Worm (Caenorhabditis elegans): ENCODE results near the gene F58H1.8.

DNA sequence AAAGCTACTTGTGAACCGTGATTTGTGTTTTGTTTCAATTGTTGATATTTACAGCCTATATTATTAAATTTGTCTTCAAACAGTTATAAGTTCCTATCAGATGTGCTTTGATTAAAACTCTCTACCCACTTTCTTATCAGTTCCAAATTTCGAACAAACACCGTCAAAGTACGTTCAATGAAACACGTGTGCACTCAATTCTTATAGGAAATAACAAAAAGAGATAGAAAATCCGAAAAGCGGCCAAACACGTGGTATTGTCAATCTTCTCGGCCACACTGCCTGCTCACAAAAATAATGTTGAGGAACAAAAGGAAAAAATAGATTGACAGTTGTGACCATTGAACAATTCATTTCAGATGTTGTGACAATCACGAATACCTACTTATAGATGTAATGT is 49.0 kb upstream of the F58H1.8 start:
- TF ChIP-seq ama-1 (optimal IDR thresholded peaks at IDR 0.05) (no peak), ceh-36 (tag; optimal IDR thresholded peaks at IDR 0.05) (no peak), tra-4 (tag; optimal IDR thresholded peaks at IDR 0.05) (no peak), flt-1 (GFP tag; IDR thresholded peaks at IDR 0.05) (no peak), hnd-1 (tag; optimal IDR thresholded peaks at IDR 0.05) (no peak), hmbx-1 (tag; optimal IDR thresholded peaks at IDR 0.05) (no peak), F13C5.2 (tag; optimal IDR thresholded peaks at IDR 0.05) (no peak), pes-1 (GFP tag; IDR thresholded peaks at IDR 0.05) (no peak)

Measured in whole organism, early embryonic.